Worm (Caenorhabditis elegans): ENCODE measurements around the gene Y105C5B.19.

Gene Y105C5B.19

ce11 chrIV:15931833-15932232 is 51.9 kb downstream of the Y105C5B.19 start (continued):
- TF ChIP-seq zip-5 (tag; optimal IDR thresholded peaks at IDR 0.05), result no peak
- TF ChIP-seq ceh-2 (tag; optimal IDR thresholded peaks at IDR 0.05), result no peak
- no peak for TF ChIP-seq sox-2 (GFP tag; IDR thresholded peaks at IDR 0.05)
- TF ChIP-seq nfya-1 (tag; optimal IDR thresholded peaks at IDR 0.05), result no peak
- TF ChIP-seq elt-2 (tag; optimal IDR thresholded peaks at IDR 0.05), result peak; percentile 51
- peak; percentile 8 for TF ChIP-seq K09A11.1 (tag; optimal IDR thresholded peaks at IDR 0.05; ENCODE audit: insufficient read depth)
- TF ChIP-seq ceh-19 (GFP tag; optimal IDR thresholded peaks at IDR 0.05), result no peak
- no peak for TF ChIP-seq nhr-232 (tag; optimal IDR thresholded peaks at IDR 0.05)
- no peak for TF ChIP-seq ceh-24 (tag; optimal IDR thresholded peaks at IDR 0.05)
- TF ChIP-seq pros-1 (tag; optimal IDR thresholded peaks at IDR 0.05), result no peak
- no peak for TF ChIP-seq ets-4 (tag; optimal IDR thresholded peaks at IDR 0.05)
- no peak for TF ChIP-seq ref-2 (tag; optimal IDR thresholded peaks at IDR 0.05)
- TF ChIP-seq ceh-45 (GFP tag; IDR thresholded peaks at IDR 0.05), result no peak
- TF ChIP-seq hlh-6 (tag; optimal IDR thresholded peaks at IDR 0.05), result no peak
- TF ChIP-seq unc-3 (GFP tag; conservative IDR thresholded peaks at IDR 0.05), result no peak
- no peak for TF ChIP-seq unc-3 (tag; optimal IDR thresholded peaks at IDR 0.05)
- no peak for TF ChIP-seq pax-1 (tag; optimal IDR thresholded peaks at IDR 0.05)
- no peak for TF ChIP-seq C38D4.7 (GFP tag; optimal IDR thresholded peaks at IDR 0.05)
- TF ChIP-seq ahr-1 (tag; optimal IDR thresholded peaks at IDR 0.05), result no peak
- TF ChIP-seq elt-4 (tag; optimal IDR thresholded peaks at IDR 0.05), result no peak
- TF ChIP-seq tbx-2 (tag; optimal IDR thresholded peaks at IDR 0.05), result no peak
- TF ChIP-seq unc-42 (tag; optimal IDR thresholded peaks at IDR 0.05), result no peak
- no peak for TF ChIP-seq unc-55 (GFP tag; optimal IDR thresholded peaks at IDR 0.05)
- no peak for TF ChIP-seq lim-6 (tag; optimal IDR thresholded peaks at IDR 0.05)
- TF ChIP-seq nhr-11 (tag; optimal IDR thresholded peaks at IDR 0.05), result no peak
- no peak for TF ChIP-seq eyg-1 (tag; optimal IDR thresholded peaks at IDR 0.05)
- no peak for TF ChIP-seq gmeb-2 (tag; optimal IDR thresholded peaks at IDR 0.05)
- TF ChIP-seq ceh-18 (tag; optimal IDR thresholded peaks at IDR 0.05), result no peak
- no peak for TF ChIP-seq dmd-4 (tag; optimal IDR thresholded peaks at IDR 0.05; ENCODE audit: borderline replicate concordance)
- peak; percentile 23 for TF ChIP-seq ceh-34 (tag; optimal IDR thresholded peaks at IDR 0.05)
- no peak for TF ChIP-seq ceh-14 (tag; optimal IDR thresholded peaks at IDR 0.05)
- no peak for TF ChIP-seq mec-3 (tag; optimal IDR thresholded peaks at IDR 0.05; ENCODE audit: borderline replicate concordance)
- TF ChIP-seq fax-1 (tag; optimal IDR thresholded peaks at IDR 0.05), result no peak
- TF ChIP-seq che-1 (tag; optimal IDR thresholded peaks at IDR 0.05), result peak; percentile 11

All from whole organism, late embryonic.